Fruit fly (Drosophila melanogaster) whole organism, pupa: ENCODE measurements around the gene Pde11.

Experiments
- CG10348 ChIP-seq: fragments of 200-800 bp; sonication (Bioruptor generic); IDR thresholded peaks from 2 replicates; pipeline ENCODE4 v1.3.6; 2022; ENCODE audit warnings: missing biosample characterization, missing genetic modification characterization
- CG12605 ChIP-seq: fragments of 200-800 bp; sonication (Bioruptor generic); IDR thresholded peaks from 2 replicates; pipeline ENCODE4 v1.3.6; 2022; ENCODE audit warnings: missing biosample characterization, missing genetic modification characterization
- CG13204 ChIP-seq: fragments of 200-800 bp; sonication (Bioruptor generic); optimal IDR thresholded peaks from 2 replicates; lab custom pipeline; 2018; ENCODE audit warnings: missing biosample characterization, mild to moderate bottlenecking, missing genetic modification characterization, moderate library complexity
- CG14655 ChIP-seq: fragments of 200-800 bp; sonication (Bioruptor generic); optimal IDR thresholded peaks from 3 replicates; lab custom pipeline; 2017; ENCODE audit warnings: mild to moderate bottlenecking, missing biosample characterization, missing genetic modification reagents, missing genetic modification characterization
- CG15710 ChIP-seq: fragments of 200-800 bp; sonication (Bioruptor generic); optimal IDR thresholded peaks from 2 replicates; lab custom pipeline; 2018; ENCODE audit warnings: missing biosample characterization, mild to moderate bottlenecking, missing genetic modification characterization, moderate library complexity
- CG17806 ChIP-seq: fragments of 200-800 bp; sonication (Bioruptor generic); optimal IDR thresholded peaks from 2 replicates; lab custom pipeline; 2018; ENCODE audit warnings: missing biosample characterization, mild to moderate bottlenecking, missing genetic modification characterization, moderate library complexity
- CG32121 ChIP-seq: fragments of 200-800 bp; sonication (Bioruptor generic); IDR thresholded peaks from 2 replicates; pipeline ENCODE4 v1.3.6; 2022; ENCODE audit warnings: missing biosample characterization, missing genetic modification characterization
- CG34367 ChIP-seq: fragments of 200-800 bp; sonication (Bioruptor generic); optimal IDR thresholded peaks from 2 replicates; lab custom pipeline; 2018; ENCODE audit warnings: missing biosample characterization, mild to moderate bottlenecking, missing genetic modification characterization
- CG4496 ChIP-seq: fragments of 200-800 bp; sonication (Bioruptor generic); IDR thresholded peaks from 3 replicates; pipeline ENCODE4 v1.3.6; 2022; ENCODE audit warnings: missing biosample characterization, missing genetic modification characterization
- CG8159 ChIP-seq: fragments of 200-800 bp; sonication (Bioruptor generic); optimal IDR thresholded peaks from 3 replicates; lab custom pipeline; 2018; ENCODE audit warnings: missing biosample characterization, mild to moderate bottlenecking, missing genetic modification characterization, moderate library complexity
- CG8301 ChIP-seq: fragments of 200-800 bp; sonication (Bioruptor generic); optimal IDR thresholded peaks from 2 replicates; lab custom pipeline; 2018; ENCODE audit warnings: missing biosample characterization, mild to moderate bottlenecking, missing genetic modification characterization
- CG9948 ChIP-seq: fragments of 200-800 bp; sonication (Bioruptor generic); optimal IDR thresholded peaks from 2 replicates; lab custom pipeline; 2018; ENCODE audit warnings: missing biosample characterization, mild to moderate bottlenecking, missing genetic modification characterization, moderate library complexity
- D1 ChIP-seq: fragments of 200-800 bp; sonication (Bioruptor generic); optimal IDR thresholded peaks from 2 replicates; lab custom pipeline; 2018; ENCODE audit warnings: missing biosample characterization, mild to moderate bottlenecking, missing genetic modification characterization, moderate library complexity
- EcR ChIP-seq: fragments of 200-800 bp; sonication (Bioruptor generic); optimal IDR thresholded peaks from 3 replicates; lab custom pipeline; 2019; ENCODE audit warnings: missing biosample characterization, missing genetic modification characterization, mild to moderate bottlenecking, moderate library complexity, missing genetic modification reagents
- Ets98B ChIP-seq: fragments of 200-800 bp; sonication (Bioruptor generic); IDR thresholded peaks from 2 replicates; pipeline ENCODE4 v1.3.6; 2022; ENCODE audit warnings: missing biosample characterization, missing genetic modification characterization
- Pif1A ChIP-seq: fragments of 200-800 bp; sonication (Bioruptor generic); optimal IDR thresholded peaks from 3 replicates; lab custom pipeline; 2016; ENCODE audit warnings: missing biosample characterization, missing genetic modification characterization
- Pif1B ChIP-seq: fragments of 200-800 bp; sonication (Bioruptor generic); optimal IDR thresholded peaks from 3 replicates; lab custom pipeline; 2016; ENCODE audit warnings: missing biosample characterization, missing genetic modification characterization
- Snoo ChIP-seq: fragments of 200-800 bp; sonication (Bioruptor generic); optimal IDR thresholded peaks from 3 replicates; lab custom pipeline; 2017; ENCODE audit warnings: missing biosample characterization, mild to moderate bottlenecking, missing genetic modification characterization, inconsistent platforms
- fd96Ca ChIP-seq: fragments of 200-800 bp; sonication (Bioruptor generic); IDR thresholded peaks from 3 replicates; pipeline ENCODE4 v1.3.6; 2022; ENCODE audit warnings: missing biosample characterization, missing genetic modification characterization
- gl ChIP-seq: fragments of 200-800 bp; sonication (Bioruptor generic); optimal IDR thresholded peaks from 2 replicates; lab custom pipeline; 2018; ENCODE audit warnings: missing biosample characterization, mild to moderate bottlenecking, missing genetic modification characterization
- rn ChIP-seq: fragments of 200-800 bp; sonication (Bioruptor generic); IDR thresholded peaks from 2 replicates; pipeline ENCODE4 v1.3.6; 2022; ENCODE audit warnings: missing biosample characterization, missing genetic modification characterization

Pde11 gene

DNA sequence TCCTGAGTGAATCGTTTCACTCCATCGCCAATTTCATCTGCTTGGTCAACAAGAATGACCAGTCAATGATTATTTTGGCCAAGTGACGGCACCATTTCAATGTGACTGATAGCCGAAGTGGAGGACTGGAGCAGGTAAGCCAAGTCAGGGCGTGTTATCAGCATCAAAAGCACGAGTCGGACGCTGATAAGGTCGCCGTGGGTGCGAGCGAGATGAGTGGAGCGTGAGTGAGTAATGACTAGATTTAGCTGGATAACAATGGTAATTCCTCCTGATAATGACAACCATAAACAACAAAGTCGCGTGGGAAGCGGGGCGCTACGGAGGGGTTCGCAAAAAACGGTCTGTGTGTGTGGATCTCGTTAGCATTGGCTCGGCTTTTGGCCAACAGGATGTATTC lies 29.1 kb downstream of the Pde11 start:
- TF ChIP-seq CG8301 (tag; lab: Kevin White, UChicago) (no peak), CG12605 (GFP tag; lab: Robert Waterston, UW) (no peak), CG17806 (tag; lab: Kevin White, UChicago) (no peak), Pif1A (GFP tag; lab: Kevin White, UChicago) (no peak), CG13204 (no peak), CG8159 (tag; lab: Kevin White, UChicago) (no peak), EcR (GFP tag; lab: Kevin White, UChicago) (no peak), CG10348 (GFP tag; lab: Robert Waterston, UW) (no peak), rn (no peak), CG9948 (tag; lab: Kevin White, UChicago) (no peak), CG15710 (no peak), CG34367 (tag; lab: Kevin White, UChicago) (no peak), Ets98B (GFP tag; lab: Robert Waterston, UW) (no peak), Snoo (tag; lab: Kevin White, UChicago) (no peak), Pif1B (GFP tag; lab: Kevin White, UChicago) (no peak)
- TF ChIP-seq, all 21 proteins: peak for 0

- no peak for TF ChIP-seq CG8159 (tag; lab: Kevin White, UChicago)
- TF ChIP-seq CG8301 (tag; lab: Kevin White, UChicago), result no peak
- TF ChIP-seq fd96Ca (GFP tag; lab: Robert Waterston, UW), result no peak
- no peak for TF ChIP-seq CG14655 (GFP tag; lab: Kevin White, UChicago)
- no peak for TF ChIP-seq CG10348 (GFP tag; lab: Robert Waterston, UW)
- no peak for TF ChIP-seq CG17806 (tag; lab: Kevin White, UChicago)
- no peak for TF ChIP-seq CG13204
- no peak for TF ChIP-seq CG9948 (tag; lab: Kevin White, UChicago)
- TF ChIP-seq CG4496 (GFP tag; lab: Robert Waterston, UW), result no peak
Measured at dm6 chr2L:18559084-18559483, 31.1 kb downstream of the Pde11 start.

DNA sequence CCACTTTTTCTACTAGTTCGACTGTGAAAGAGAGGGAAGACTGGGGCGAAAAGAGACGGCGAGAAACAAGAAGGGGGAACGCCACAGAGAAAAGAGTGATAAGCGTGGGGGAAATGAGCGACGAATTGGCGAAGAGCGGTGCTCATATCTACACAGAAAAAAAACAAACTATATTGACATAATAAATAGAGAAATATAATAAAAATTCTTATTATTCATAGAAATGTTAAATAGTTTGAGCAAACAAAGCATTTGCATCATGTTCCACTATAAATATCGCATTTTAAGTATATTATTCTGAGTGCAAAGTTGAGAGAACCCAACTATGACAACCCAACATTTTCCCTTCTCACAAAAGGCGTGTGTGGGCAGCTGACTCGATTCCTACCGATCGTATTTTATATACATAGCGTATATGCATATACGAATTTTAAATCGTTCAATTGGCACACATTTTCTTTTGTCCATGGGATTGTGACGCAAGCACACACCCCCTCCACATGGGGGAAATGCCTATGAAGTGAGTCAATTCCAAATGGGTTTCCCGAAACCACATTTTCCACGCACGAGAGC lies 32.1 kb downstream of the Pde11 start:
- TF ChIP-seq CG8301 (tag; lab: Kevin White, UChicago) (peak; percentile 69), CG4496 (GFP tag; lab: Robert Waterston, UW) (peak; percentile 79), D1 (tag; lab: Kevin White, UChicago) (no peak), CG17806 (tag; lab: Kevin White, UChicago) (peak; percentile 67), CG10348 (GFP tag; lab: Robert Waterston, UW) (peak; percentile 40; the same call in 1 of the 2 replicates), CG13204 (no peak), Snoo (tag; lab: Kevin White, UChicago) (peak; percentile 58), CG8159 (tag; lab: Kevin White, UChicago) (peak; percentile 80), CG9948 (tag; lab: Kevin White, UChicago) (peak; percentile 63), CG32121 (GFP tag; lab: Robert Waterston, UW) (peak; percentile 86), CG14655 (GFP tag; lab: Kevin White, UChicago) (peak; percentile 77), EcR (GFP tag; lab: Kevin White, UChicago) (peak; percentile 42), Pif1A (GFP tag; lab: Kevin White, UChicago) (peak; percentile 46), gl (tag; lab: Kevin White, UChicago) (no peak), Pif1B (GFP tag; lab: Kevin White, UChicago) (peak; percentile 35), fd96Ca (GFP tag; lab: Robert Waterston, UW) (peak; percentile 53; the same call in 1 of the 3 replicates), CG34367 (tag; lab: Kevin White, UChicago) (peak; percentile 22), Ets98B (GFP tag; lab: Robert Waterston, UW) (peak; percentile 78), CG15710 (peak; percentile 64), rn (peak; percentile 58; the same call in 1 of the 2 replicates), CG12605 (GFP tag; lab: Robert Waterston, UW) (peak; percentile 81)
- TF ChIP-seq, all 21 proteins: peak for 18

DNA sequence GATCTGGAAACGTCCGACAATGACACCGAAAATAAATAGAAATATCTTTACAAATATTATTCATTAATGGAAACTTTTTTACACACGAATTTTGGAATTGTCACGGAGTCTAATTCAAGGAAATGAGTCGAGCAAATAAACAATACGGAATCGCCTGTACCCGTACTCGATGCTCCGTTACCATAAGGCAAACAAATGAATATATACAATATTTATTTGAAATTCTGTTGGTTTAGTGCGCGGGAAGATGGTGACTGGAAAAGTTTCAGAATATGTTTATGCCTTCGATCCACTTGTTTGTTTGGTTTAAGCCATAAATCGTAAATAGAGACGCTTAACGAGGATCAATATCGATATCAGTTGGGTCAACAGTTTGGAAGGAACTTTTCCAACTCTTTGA lies 33.8 kb downstream of the Pde11 start:
- TF ChIP-seq CG10348 (GFP tag; lab: Robert Waterston, UW), result no peak
- no peak for TF ChIP-seq CG17806 (tag; lab: Kevin White, UChicago)

dm6 chr2L:18554205-18554604 lies 35.9 kb downstream of the Pde11 start:
- TF ChIP-seq CG8301 (tag; lab: Kevin White, UChicago) (peak; percentile 23), fd96Ca (GFP tag; lab: Robert Waterston, UW) (0 out of 3 replicates have a peak, but pooled peaks have one; percentile 7), CG8159 (tag; lab: Kevin White, UChicago) (no peak), CG14655 (GFP tag; lab: Kevin White, UChicago) (peak; percentile 30), CG4496 (GFP tag; lab: Robert Waterston, UW) (peak; percentile 21; the same call in 1 of the 3 replicates), CG13204 (no peak), CG17806 (tag; lab: Kevin White, UChicago) (no peak), Ets98B (GFP tag; lab: Robert Waterston, UW) (peak; percentile 32)

DNA sequence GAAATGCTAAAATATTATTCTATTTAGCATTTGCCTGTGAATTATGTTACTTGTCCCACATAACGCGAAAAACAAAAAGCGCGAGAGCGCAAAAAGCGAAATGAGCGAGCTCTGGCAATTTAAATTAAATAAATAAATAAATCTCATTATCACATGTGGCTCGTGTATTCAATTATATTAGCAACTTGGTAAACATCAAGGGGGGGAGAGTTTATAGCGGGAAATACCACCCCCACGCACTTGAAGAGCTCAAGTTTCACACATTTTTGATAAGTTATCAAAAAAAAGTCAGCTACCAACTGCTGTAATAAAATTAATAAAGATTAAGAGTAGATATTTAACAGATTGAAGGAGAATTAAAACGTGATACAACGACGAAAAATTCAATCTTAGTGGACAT lies 40.7 kb downstream of the Pde11 start:
- TF ChIP-seq CG34367 (tag; lab: Kevin White, UChicago) (no peak), CG32121 (GFP tag; lab: Robert Waterston, UW) (no peak), CG10348 (GFP tag; lab: Robert Waterston, UW) (no peak), Pif1A (GFP tag; lab: Kevin White, UChicago) (no peak), CG17806 (tag; lab: Kevin White, UChicago) (no peak), Snoo (tag; lab: Kevin White, UChicago) (no peak), fd96Ca (GFP tag; lab: Robert Waterston, UW) (no peak), Pif1B (GFP tag; lab: Kevin White, UChicago) (no peak), Ets98B (GFP tag; lab: Robert Waterston, UW) (no peak)
